Fruit fly (Drosophila melanogaster): ENCODE measurements around the gene zetaCOP.

zetaCOP gene

DNA sequence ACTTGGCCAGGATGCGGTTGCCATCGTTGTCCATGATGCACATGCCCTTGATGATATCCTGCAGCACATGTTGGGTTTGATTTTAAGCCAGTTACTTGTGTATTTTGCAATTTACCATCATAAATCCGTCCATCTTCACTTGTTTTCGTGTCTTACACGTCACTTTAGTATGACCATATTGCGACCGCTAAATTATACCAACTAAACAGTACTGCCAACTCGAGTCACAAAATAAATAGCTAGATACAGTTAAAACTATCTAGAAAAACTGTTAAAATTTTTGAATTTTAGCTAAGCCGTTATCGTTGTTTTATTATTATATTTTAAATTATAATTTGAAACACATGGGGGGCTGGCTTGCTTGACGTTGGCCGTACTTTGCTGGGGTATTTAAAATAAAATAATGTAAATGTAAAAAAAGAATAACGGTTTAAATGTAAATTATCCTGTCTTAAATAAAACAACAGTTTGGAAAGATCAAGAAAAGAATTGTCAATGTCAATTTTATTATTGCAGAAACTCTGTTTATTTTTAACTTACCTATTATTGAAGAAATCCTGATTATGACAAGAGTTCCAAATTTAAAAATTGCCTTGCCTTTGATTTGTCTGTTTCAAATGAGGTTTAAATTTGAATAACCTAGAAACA, at the start of gene zetaCOP, which contains the start of gene CG13032:
TSS of gene zetaCOP (minus strand) at position 189 of the 648 bp plus-strand sequence.
TSS of gene CG13032 (plus strand) at position 598 of the 648 bp plus-strand sequence.
- TF ChIP-seq noc (tag; optimal IDR thresholded peaks at IDR 0.05), result no peak

DNA sequence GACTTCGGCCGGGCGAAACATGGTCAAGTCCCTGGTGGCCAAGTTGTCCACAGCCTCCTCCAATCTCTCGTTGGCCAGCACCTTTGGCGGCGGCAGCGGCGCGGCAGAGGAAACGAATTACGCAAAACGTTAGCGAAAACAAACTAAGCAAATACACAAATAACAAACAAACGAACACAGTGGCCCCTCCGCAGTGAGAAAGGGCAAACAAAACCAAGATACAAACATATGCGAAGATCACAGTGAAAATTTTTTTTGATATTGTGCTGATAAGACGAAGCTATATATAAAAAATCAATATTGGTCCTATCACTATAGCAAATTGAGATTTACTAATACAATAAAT, 40.8 kb upstream of the zetaCOP start:
- peak; percentile 69 for TF ChIP-seq noc (tag; optimal IDR thresholded peaks at IDR 0.05)

DNA sequence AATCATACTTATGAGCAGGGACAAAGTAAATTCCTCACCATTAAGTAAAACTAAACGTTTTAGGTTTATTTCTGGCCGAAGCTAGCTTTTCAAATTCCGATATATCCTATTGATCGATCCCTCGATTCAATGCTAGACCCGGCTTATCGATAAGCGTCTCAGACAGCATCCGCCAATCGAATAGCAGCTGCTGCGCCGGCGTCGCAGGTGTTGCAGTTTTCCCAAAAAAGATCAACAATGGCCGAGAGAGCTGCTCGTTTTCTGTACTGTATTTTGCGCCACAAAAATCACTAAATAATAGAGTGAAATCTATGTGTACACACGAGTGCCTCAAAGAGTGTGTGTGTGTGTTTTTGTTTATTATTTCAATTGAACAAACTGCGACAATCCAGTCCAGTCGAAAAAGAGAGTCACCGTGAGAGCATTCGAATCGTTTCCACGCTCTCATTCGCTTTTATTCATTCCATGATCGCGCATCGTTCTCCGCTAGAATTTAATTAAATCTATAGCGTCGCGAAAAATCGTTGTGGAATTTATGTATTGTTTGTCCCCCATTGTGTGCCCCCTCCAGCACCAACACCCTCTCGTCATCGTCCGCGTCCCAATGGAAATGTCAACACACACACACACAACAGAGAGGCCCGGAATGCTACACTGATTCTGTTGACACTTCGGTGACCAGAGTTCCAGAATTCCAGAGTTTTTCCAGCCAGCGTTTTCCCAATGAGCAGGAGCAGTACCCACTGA, 40.3 kb upstream of the zetaCOP start:
- TF ChIP-seq noc (tag; optimal IDR thresholded peaks at IDR 0.05), result no peak

DNA sequence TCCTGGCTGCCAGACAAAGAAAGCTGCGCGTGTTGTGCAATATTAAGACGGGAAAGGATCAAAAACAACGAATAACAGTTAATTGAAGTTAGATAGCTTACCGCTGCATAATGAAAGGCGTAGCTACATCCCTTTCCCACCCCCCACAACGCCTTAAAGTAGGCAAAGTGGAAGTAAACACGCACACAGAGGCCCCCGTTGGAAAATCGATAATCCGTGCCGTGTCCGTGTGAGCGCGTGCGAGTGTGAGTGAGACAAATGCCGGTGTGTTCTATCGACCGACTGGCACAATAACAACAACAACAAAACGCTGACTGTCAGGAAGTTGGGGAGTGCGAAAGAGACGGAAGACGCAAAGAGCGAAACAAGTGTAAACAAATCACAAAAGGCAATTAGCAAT, 39.0 kb upstream of the zetaCOP start:
- TF ChIP-seq noc (tag; optimal IDR thresholded peaks at IDR 0.05), result no peak

DNA sequence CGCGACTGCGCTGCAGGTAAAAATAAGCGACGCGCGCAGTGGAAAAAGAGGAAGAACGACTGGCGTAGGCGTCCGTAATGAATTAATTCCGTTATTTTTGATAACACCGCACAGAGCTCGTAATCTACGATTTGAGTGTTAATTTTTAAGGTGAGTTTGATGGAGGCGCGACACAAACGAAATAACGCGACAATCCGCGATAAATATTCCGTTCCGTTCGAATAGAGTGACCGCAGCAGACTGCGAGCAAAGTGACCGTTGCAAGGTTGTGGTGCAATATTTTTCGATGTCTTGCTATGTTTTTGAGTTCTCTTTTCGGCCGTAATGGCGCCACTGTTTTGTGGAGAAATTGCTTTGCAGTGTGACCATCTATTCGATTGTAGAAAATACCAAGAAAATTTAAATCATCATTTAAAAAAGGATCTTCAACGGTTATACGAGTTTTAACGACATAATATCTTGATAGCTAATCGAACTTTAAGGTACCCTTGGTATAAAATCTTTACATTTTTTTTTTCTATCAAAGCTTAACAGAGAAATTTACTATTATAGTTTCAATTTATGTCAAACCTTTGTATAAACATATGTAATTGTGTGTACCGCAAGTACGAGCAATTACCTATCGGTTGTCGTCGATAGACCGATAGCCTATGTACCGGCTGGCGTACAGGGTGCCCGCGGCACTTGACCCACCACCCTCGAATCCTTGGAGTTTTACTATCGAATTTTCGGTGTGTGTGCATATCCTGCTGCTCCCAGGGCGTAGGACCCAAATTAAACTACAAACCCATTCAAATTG, 38.3 kb upstream of the zetaCOP start, which contains the start of the genes CG43954, Lasp and Dab:
TSS of gene CG43954 (minus strand) at position 248 of the 799 bp plus-strand sequence.
TSS of gene Lasp (minus strand) at position 248 of the 799 bp plus-strand sequence.
TSS of gene Dab (plus strand) at position 697 of the 799 bp plus-strand sequence.
- no peak for TF ChIP-seq noc (tag; optimal IDR thresholded peaks at IDR 0.05)

DNA sequence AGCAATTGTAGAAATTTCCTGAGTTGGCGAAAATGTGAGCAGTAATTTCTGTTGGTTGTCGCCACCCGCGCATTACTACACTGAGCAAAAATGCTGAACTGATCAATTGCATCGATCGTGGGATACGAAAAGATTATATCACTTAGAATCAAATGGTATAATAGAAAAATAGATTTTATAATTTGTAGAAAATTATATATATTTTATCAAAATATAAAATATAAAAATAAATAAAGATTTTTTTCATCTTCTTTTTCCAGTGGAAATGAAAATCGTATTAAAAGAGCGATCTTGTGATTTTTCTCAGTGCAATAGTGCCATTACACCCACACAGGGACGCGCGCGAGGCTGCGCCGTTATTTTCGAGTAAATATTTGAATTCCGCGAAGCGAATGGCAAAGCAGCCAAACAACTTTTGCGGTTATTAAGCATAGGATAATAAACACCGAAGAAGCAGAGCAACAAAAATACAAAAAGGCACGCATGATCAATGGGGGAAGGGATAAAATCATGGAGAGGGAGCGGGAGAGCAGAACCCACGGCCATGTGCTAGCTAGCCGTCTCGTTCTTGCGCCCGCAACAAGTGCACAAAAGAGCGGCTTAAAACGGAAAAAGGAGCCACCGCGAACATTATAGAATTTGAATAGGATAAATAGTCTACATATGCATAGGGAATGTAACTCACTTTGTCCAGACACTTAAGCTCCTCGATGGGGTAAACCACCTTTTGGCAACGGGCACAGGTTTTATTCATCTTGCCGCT, 37.1 kb upstream of the zetaCOP start:
- peak; percentile 8 for TF ChIP-seq noc (tag; optimal IDR thresholded peaks at IDR 0.05)

DNA sequence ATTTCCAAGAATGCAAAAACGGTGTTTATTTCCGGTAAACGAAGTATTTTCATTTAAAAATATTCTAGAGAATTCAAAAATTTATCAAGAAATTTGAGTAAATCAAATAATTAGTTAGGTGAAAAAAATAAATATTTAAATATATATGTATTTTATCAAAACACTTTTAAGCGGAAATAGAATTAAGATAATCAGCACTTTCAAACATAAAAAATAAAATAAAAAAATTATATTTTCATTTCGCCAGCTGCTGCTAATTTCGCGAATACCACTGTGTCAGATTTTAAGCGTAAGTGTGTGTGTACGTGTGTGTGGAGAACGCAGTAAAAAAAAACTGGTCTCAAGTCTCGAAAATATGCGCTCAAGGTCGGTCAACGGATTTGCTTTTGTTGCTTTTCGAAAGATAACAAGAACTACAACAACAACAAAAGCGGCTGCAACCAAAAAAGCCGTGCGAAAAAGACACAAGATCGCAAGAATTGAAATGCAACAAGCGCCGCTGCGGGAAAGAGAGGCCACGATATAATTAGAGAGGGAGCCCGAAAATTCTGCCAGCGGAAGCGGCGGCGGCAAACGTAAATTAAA, 36.4 kb upstream of the zetaCOP start:
- no peak for TF ChIP-seq noc (tag; optimal IDR thresholded peaks at IDR 0.05)

DNA sequence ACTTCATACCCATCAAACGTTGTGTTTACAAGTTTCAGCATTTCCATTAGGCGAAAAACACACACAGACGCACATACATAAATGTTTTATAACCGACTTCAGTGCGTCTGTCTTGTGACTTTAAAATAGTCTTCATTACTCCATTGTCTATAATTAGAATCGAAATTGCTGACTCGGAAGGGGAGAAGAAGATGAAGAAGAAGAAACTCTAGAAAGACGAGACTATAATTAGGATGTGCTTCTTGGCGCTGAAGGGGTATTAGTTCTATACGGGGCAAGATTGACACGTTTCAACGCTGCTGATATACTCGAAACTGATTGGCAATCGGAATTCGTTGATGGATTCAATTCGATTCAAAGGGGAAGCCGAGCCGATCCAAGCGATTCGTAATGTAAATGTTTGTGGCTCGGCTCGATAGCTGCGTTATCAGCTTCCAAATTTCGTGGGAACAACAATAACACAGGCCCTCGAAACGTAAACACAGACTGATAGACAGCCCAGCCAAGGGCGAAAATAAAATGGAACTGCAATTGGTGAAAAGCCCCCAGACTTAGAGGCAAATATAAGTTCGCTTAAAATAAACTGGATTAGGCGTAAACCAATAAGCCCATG, 35.5 kb upstream of the zetaCOP start:
- TF ChIP-seq noc (tag; optimal IDR thresholded peaks at IDR 0.05), result no peak

DNA sequence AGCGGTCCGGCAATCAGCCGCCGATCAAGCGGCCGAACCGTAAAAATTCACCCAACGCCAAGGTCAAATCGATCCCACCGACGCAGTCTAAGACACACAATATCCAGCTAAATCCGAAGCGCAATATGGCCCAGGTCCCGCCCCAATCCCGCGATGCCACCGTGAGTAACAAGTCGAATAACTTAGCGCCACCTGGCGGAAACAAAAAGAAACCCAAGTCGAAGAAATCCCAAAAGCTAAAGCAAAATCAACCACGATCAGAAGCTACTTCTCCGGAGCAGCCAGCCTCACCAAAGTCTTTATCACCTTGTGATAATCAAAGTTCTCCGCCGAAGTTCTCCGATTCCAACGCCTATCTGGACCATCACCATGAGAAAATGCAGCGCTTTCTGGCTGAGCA, 32.3 kb upstream of the zetaCOP start:
- no peak for TF ChIP-seq noc (tag; optimal IDR thresholded peaks at IDR 0.05)

DNA sequence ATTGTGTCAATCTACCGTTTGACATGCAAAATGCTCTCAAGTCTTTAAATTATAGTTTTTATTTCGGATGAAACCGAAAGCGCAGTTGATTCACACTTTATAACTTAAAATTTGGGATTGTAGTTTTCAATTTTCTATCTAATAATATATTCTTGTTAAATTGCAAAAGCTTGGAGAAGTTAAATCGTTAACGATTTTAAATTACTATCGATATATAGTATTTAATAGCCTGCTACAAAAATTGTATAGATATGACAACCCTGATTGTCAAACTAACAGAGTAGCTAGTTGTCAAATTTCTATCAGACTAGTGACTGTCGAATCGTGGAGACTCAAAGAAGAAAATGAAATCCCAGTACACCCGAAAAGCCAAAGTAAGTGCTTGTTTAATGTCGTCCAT, 31.3 kb upstream of the zetaCOP start, which contains the start of gene CG9692:
TSS of gene CG9692 (plus strand) at position 301 of the 400 bp plus-strand sequence.
- TF ChIP-seq noc (tag; optimal IDR thresholded peaks at IDR 0.05), result no peak

DNA sequence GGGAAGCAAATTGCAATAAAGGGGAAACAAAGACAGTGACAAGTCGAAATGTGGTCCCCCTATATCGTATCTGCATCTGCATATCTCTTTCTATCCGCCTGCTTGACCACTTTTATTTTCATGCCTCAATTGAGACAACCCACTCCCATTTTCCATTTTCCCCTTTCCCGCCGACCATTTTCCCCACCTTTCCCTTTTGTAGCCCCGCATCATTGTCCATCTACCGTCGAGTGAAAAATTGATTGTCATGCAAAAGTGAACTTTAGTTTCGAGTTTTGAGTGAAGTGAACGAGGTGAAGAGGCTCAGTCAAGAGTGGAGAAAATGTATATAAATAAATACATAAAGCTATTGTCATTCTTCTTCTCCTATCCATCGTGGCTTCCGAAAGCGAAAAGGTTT, 30.9 kb upstream of the zetaCOP start:
- no peak for TF ChIP-seq noc (tag; optimal IDR thresholded peaks at IDR 0.05)

DNA sequence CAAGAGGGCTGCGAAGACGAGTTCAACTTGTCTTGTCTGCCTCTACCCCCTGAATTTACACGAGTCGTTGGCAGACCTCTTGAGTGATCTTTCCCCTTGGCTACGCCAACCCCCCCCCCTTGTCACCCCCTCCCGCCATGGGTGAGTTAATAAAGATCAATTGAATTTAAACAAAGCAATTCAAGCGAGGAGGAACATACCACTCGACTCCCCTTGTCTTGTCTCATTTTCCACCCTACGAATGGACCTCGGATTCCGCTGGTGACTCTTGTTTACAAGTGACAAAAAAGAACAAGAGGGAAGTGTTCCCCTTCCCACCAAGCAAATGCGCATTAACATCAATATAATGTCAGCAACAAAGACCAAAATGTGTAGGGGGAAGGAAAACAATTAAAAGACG, 29.5 kb upstream of the zetaCOP start:
- no peak for TF ChIP-seq noc (tag; optimal IDR thresholded peaks at IDR 0.05)

DNA sequence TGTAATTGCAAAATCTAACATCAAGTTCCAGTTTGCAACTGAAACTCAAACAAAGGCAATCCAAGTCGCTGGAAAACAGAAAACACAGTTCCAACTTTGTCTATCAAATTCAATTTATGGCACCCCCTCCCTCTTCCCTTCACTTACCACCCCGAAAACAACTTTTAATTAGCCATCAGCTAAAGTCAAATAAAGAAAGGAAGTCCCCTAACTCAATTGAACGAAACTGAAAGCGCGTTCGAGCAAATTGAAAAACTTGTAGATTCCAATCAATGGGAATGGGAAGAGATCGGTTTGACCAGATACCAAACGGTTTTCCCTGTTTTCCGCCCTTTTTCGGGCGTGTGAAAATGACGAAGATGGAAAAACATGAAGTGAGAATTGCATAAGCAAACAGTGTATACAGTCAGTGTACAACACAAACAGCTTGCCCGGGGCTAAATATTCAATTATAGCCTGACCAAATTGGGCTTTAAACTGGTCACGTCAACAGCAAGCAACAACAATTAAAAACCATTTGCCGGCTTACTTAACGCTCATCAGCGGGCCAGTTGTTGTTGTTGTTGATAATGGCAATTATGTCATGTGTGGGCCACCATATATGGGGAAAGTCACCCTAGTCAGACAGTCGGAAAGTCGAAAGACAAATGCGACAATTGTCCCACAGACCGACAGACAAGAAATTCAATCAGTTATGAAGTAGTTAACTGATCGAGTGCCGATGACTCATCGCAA, 26.1 kb upstream of the zetaCOP start:
- TF ChIP-seq noc (tag; optimal IDR thresholded peaks at IDR 0.05), result no peak

DNA sequence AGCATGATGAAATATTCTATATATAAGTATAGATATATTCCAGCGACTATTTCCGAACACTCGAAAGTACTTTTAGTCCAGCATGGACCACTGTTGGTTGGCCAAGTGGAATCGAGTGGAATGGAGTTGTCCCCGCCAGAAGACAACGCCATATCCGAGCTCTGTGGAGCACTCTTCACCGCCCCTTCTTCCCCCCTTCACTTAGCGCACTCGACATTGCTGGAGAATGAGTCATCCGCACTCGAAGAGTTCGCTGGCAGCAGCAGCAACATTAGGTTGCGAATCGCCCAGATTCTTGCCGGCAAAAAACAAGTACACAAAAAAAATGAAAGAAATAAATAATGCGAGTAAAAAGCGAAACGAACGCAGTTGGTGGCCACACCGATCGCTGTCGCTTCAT, 24.7 kb upstream of the zetaCOP start:
- TF ChIP-seq noc (tag; optimal IDR thresholded peaks at IDR 0.05), result no peak
